Worm (Caenorhabditis elegans) whole organism, L4 larva: ENCODE data around the gene F07H5.13.

Experiments
- attf-4 ChIP-seq: sonication (generic microtip); optimal IDR thresholded peaks from 3 replicates; lab custom pipeline; 2017; ENCODE audit warnings: missing biosample characterization, missing genetic modification characterization
- hif-1 ChIP-seq, 2 experiments: sonication (generic microtip); optimal IDR thresholded peaks; 2 replicates each; lab custom pipeline; 2016 to 2017; ENCODE audit warnings: missing compliant biosample characterization in 2 of 2, missing genetic modification characterization in 2 of 2, missing genetic modification reagents in 2 of 2, missing genotype in 2 of 2, mild to moderate bottlenecking in 1 of 2
- lin-13 ChIP-seq: fragments of 150-350 bp; optimal IDR thresholded peaks from 2 replicates; lab custom pipeline; 2014; ENCODE audit warnings: missing biosample characterization, missing genetic modification reagents, missing genetic modification characterization
- nhr-237 ChIP-seq: sonication (generic microtip); optimal IDR thresholded peaks from 2 replicates; lab custom pipeline; 2017; ENCODE audit warnings: missing biosample characterization, missing genetic modification characterization
- zag-1 ChIP-seq: fragments of 150-350 bp; optimal IDR thresholded peaks from 2 replicates; lab custom pipeline; 2014; ENCODE audit warnings: missing biosample characterization, missing genetic modification characterization

DNA sequence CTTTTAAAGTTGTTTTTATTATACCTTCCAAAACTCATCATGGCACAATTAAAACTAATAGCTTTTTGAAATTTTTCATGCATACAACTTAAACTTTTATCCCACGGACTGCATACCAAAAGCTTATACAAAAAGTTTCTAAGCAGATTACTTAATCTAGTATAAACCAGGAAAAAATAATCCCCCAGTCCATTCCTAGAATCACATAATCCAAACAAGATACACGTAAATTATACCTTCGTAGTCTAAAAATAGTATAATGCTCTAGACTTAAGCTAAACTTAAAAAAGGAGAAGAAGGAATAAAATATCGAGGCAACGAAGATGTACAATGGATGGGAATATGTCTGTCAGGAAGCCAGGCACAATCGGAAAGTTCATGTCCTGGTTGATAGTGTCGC, 4.9 kb downstream of the F07H5.13 start:
- TF ChIP-seq attf-4: no peak
- no peak for TF ChIP-seq hif-1 (tag; optimal IDR thresholded peaks at IDR 0.05; lab: Kevin White, UChicago)
- no peak for TF ChIP-seq nhr-237 (tag; lab: Kevin White, UChicago)
- TF ChIP-seq zag-1 (tag; lab: Kevin White, UChicago): no peak
- TF ChIP-seq lin-13 (GFP tag; lab: Kevin White, UChicago): no peak
